Fruit fly (Drosophila melanogaster): ENCODE results near the gene CG1622.
A peak's percentile ranks its signal among the peaks of the same experiment; 100 is the strongest.

CG1622 gene

DNA sequence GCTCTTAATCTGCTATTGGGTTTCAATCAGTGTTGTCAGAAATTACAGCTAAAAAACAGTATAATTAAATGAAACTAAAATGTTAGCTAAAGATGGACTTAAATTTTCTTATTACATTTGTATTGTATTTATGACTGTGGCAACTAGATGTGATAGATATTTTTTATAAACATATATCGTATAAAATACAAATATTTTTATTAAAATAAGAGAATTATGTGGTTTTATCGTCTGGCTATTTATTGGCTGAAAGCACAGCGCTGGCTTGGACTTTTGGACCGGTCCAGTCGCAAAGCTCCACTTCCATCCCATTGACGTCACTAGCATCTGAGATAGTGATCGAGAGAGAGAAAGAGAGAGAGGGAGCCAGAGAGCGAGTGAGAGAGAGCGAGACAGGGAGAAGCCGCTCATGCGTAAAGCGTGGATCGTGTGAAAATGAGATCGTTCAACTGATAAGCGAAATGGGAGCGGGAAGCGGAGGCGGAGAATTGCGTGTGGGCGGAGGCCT lies 22.5 kb downstream of the CG1622 start (continued):
- TF ChIP-seq CG32264 (GFP tag; optimal IDR thresholded peaks at IDR 0.05) (no peak), fru (GFP tag; optimal IDR thresholded peaks at IDR 0.05) (peak; percentile 35), CrebA (GFP tag; optimal IDR thresholded peaks at IDR 0.05; ENCODE audit: borderline replicate concordance) (peak; percentile 1), dl (GFP tag; optimal IDR thresholded peaks at IDR 0.05; ENCODE audit: insufficient read depth in 1 of 2, partially characterized antibody in 2 of 2) (peak; percentile 58 to 83), br (GFP tag; optimal IDR thresholded peaks at IDR 0.05) (no peak)

DNA sequence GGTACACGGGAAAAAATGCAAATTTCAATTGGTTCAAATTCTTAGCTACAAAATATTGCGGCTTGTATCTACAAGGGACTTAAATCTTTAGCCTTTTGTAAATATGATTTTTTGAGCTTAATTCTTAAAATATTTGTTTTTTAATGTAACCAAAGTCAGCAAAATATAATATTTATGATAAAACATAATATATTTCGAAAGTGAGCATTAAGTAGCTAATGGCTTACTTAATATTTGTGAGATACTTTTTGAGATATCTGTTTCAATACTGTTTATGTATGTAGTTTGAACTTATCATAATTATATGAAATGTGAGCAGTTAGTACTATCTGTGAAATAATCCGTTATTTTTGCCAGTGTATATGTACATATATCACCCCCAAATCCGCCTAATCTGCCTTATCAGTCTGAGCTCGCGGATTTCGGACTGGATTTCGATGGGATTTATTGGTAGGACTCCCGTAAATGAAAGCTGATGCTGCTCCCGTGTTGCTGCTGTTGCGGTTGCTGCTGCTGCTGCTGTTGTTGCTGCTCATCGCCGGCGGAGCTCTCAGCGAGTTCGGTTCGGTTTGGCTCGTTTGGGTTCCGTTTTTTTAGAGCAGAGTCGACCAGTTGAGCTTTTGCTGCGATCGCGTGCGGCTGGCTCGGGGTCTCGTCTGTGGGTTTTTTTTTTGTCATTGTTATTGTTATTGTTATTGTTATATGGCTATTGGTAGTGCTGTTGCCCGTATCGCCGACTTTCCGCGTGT lies 24.0 kb downstream of the CG1622 start:
- TF ChIP-seq dmrt93B (GFP tag; optimal IDR thresholded peaks at IDR 0.05) (peak; percentile 20), ey (GFP tag; optimal IDR thresholded peaks at IDR 0.05) (no peak), Sp1 (GFP tag; optimal IDR thresholded peaks at IDR 0.05) (no peak), Hr83 (GFP tag; optimal IDR thresholded peaks at IDR 0.05; ENCODE audit: poor library complexity, severe bottlenecking) (no peak), HLH106 (tag; optimal IDR thresholded peaks at IDR 0.05) (peak; percentile 24), N (GFP tag; optimal IDR thresholded peaks at IDR 0.05) (no peak), Myc (optimal IDR thresholded peaks at IDR 0.05) (no peak), usp (GFP tag; optimal IDR thresholded peaks at IDR 0.05) (no peak), h (GFP tag; optimal IDR thresholded peaks at IDR 0.05) (peak; percentile 30), foxo (GFP tag; optimal IDR thresholded peaks at IDR 0.05) (peak in 1 of 2 experiments; percentile 34), dsf (GFP tag; optimal IDR thresholded peaks at IDR 0.05; ENCODE audit: borderline replicate concordance) (no peak), CG32264 (GFP tag; optimal IDR thresholded peaks at IDR 0.05) (no peak), Jra (GFP tag; optimal IDR thresholded peaks at IDR 0.05) (no peak), rgr (GFP tag; optimal IDR thresholded peaks at IDR 0.05) (no peak), Hr78 (GFP tag; optimal IDR thresholded peaks at IDR 0.05) (no peak), Rel (GFP tag; optimal IDR thresholded peaks at IDR 0.05) (no peak), Rel (tag; optimal IDR thresholded peaks at IDR 0.05) (peak; percentile 37)

DNA sequence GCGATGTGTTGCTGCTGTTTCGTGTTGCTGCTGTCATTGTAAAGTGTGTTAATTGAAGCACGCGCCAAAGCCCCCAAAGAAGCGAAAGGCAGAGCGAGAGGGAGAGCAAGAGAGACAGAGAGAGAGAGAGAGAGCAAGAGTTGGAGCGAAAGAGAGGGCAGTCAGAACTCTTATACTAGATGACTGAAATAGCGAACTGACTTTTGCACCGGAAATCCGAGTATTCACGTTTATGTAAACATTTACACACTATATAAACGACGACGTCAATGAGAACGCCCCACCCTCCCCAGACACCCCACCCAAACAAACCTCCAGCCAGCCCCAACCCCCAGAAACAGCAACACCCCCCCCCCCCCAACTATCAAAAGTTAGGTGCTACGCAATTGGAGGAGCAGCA lies 25.5 kb downstream of the CG1622 start:
- no peak for TF ChIP-seq Hnf4 (GFP tag; optimal IDR thresholded peaks at IDR 0.05)
- no peak for TF ChIP-seq dsf (GFP tag; optimal IDR thresholded peaks at IDR 0.05; ENCODE audit: borderline replicate concordance)
- no peak for TF ChIP-seq Sp1 (GFP tag; optimal IDR thresholded peaks at IDR 0.05)
- TF ChIP-seq N (GFP tag; optimal IDR thresholded peaks at IDR 0.05) = no peak
- TF ChIP-seq Dif (GFP tag; optimal IDR thresholded peaks at IDR 0.05; ENCODE audit: partially characterized antibody) = no peak
- no peak for TF ChIP-seq br (GFP tag; optimal IDR thresholded peaks at IDR 0.05)

DNA sequence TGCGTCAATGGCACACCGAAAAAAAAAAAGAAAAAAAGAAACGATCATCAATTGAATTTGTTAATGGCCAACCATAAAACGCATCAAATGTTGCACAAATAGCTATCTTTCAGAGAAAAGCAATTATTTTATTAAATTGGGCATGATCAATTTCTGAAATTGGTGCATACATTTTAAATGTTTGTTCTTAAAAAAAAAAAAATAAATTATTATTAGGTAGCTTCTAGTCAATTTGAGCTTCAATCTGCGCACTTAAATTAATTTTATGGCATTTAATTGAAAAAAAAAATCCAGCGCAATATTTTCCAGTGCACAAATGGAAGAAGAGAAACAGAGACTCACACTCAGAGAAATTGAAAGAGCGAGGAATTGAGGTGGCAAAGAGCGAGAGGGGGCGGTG lies 26.2 kb downstream of the CG1622 start:
- no peak for TF ChIP-seq Mio (GFP tag; optimal IDR thresholded peaks at IDR 0.05)
- no peak for TF ChIP-seq sage (GFP tag; optimal IDR thresholded peaks at IDR 0.05)
- TF ChIP-seq Rel (GFP tag; optimal IDR thresholded peaks at IDR 0.05) = no peak
- TF ChIP-seq Rel (tag; optimal IDR thresholded peaks at IDR 0.05) = no peak
- peak; percentile 75 for TF ChIP-seq h (GFP tag; optimal IDR thresholded peaks at IDR 0.05)
- TF ChIP-seq tai (GFP tag; optimal IDR thresholded peaks at IDR 0.05) = no peak
- peak; percentile 49 for TF ChIP-seq dmrt93B (GFP tag; optimal IDR thresholded peaks at IDR 0.05)
- TF ChIP-seq fru (GFP tag; optimal IDR thresholded peaks at IDR 0.05) = peak; percentile 66
- TF ChIP-seq Dif (GFP tag; optimal IDR thresholded peaks at IDR 0.05; ENCODE audit: partially characterized antibody) = no peak
- TF ChIP-seq woc (GFP tag; optimal IDR thresholded peaks at IDR 0.05) = peak; percentile 32
- TF ChIP-seq Hnf4 (GFP tag; optimal IDR thresholded peaks at IDR 0.05) = peak; percentile 61
- no peak for TF ChIP-seq Myc (optimal IDR thresholded peaks at IDR 0.05)
- peak; percentile 72 for TF ChIP-seq rgr (GFP tag; optimal IDR thresholded peaks at IDR 0.05)
- TF ChIP-seq HLH106 (tag; optimal IDR thresholded peaks at IDR 0.05) = peak; percentile 65
- TF ChIP-seq CG9705 (GFP tag; optimal IDR thresholded peaks at IDR 0.05) = no peak
- TF ChIP-seq usp (GFP tag; optimal IDR thresholded peaks at IDR 0.05) = no peak
- no peak for TF ChIP-seq lola (GFP tag; optimal IDR thresholded peaks at IDR 0.05)
- peak; percentile 24 for TF ChIP-seq dsf (GFP tag; optimal IDR thresholded peaks at IDR 0.05; ENCODE audit: borderline replicate concordance)
- TF ChIP-seq foxo (GFP tag; optimal IDR thresholded peaks at IDR 0.05) = peak in 1 of 2 experiments; percentile 37
- TF ChIP-seq psq (GFP tag; optimal IDR thresholded peaks at IDR 0.05) = peak; percentile 59
- peak; percentile 15 for TF ChIP-seq brk (GFP tag; optimal IDR thresholded peaks at IDR 0.05)
- no peak for TF ChIP-seq N (GFP tag; optimal IDR thresholded peaks at IDR 0.05)
- no peak for TF ChIP-seq CrebA (GFP tag; optimal IDR thresholded peaks at IDR 0.05; ENCODE audit: borderline replicate concordance)
- peak; percentile 13 for TF ChIP-seq sv (GFP tag; optimal IDR thresholded peaks at IDR 0.05)
- no peak for TF ChIP-seq Hr78 (GFP tag; optimal IDR thresholded peaks at IDR 0.05)
- TF ChIP-seq dl (GFP tag; optimal IDR thresholded peaks at IDR 0.05; ENCODE audit: insufficient read depth in 1 of 2, partially characterized antibody in 2 of 2) = no peak
- no peak for TF ChIP-seq Vsx2 (GFP tag; optimal IDR thresholded peaks at IDR 0.05; ENCODE audit: partially characterized antibody)
- no peak for TF ChIP-seq Hr83 (GFP tag; optimal IDR thresholded peaks at IDR 0.05; ENCODE audit: poor library complexity, severe bottlenecking)
- TF ChIP-seq Sp1 (GFP tag; optimal IDR thresholded peaks at IDR 0.05) = peak; percentile 46
- peak; percentile 22 for TF ChIP-seq Jra (GFP tag; optimal IDR thresholded peaks at IDR 0.05)
- peak; percentile 79 for TF ChIP-seq ey (GFP tag; optimal IDR thresholded peaks at IDR 0.05)
- no peak for TF ChIP-seq Dfd (GFP tag; optimal IDR thresholded peaks at IDR 0.05)
- TF ChIP-seq br (GFP tag; optimal IDR thresholded peaks at IDR 0.05) = peak; percentile 79
- TF ChIP-seq Abd-B (GFP tag; optimal IDR thresholded peaks at IDR 0.05) = no peak
- no peak for TF ChIP-seq GATAd (GFP tag; optimal IDR thresholded peaks at IDR 0.05)
- TF ChIP-seq jim (GFP tag; optimal IDR thresholded peaks at IDR 0.05) = no peak
- peak; percentile 67 for TF ChIP-seq OdsH (GFP tag; optimal IDR thresholded peaks at IDR 0.05)
- no peak for TF ChIP-seq pan (optimal IDR thresholded peaks at IDR 0.05)

Measured in whole organism, wandering third instar larva.